Fruit fly (Drosophila melanogaster): ENCODE data around the gene CG46314.

- TF ChIP-seq Abd-B (GFP tag; optimal IDR thresholded peaks at IDR 0.05) (no peak), pan (optimal IDR thresholded peaks at IDR 0.05) (no peak), psq (GFP tag; optimal IDR thresholded peaks at IDR 0.05) (no peak), Sp1 (GFP tag; optimal IDR thresholded peaks at IDR 0.05) (no peak), GATAd (GFP tag; optimal IDR thresholded peaks at IDR 0.05) (no peak)
Observed at dm6 chr2L:21302064-21302463, 12.1 kb upstream of the CG46314 start.

All from whole organism, wandering third instar larva.